Fruit fly (Drosophila melanogaster): ENCODE results near the gene Cnx14D.

DNA sequence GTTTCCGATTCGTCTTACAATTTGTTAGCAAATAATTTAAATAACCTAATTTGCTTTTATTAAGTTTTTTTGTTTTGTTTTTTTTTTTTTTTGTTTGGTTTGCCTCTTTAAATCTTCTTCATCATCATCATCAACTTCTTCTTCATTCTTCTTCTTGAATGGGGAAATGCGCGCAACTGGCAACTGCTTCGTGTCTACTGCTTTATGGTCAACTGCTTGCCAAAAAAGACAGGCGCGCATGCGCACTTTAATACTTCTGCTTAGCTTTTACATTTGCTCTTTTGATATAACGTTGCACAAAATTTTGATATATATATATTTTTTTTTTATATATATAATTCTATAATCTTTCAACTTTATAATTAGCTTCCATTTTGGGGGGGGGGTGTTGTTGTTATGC, 40.2 kb upstream of the Cnx14D start:
- no peak for TF ChIP-seq CG4854 (GFP tag; optimal IDR thresholded peaks at IDR 0.05)
- TF ChIP-seq fu2 (GFP tag; optimal IDR thresholded peaks at IDR 0.05), result no peak
- TF ChIP-seq CG10321 (GFP tag; IDR thresholded peaks at IDR 0.05), result no peak
- no peak for TF ChIP-seq chif (GFP tag; optimal IDR thresholded peaks at IDR 0.05)
- TF ChIP-seq CG14014 (GFP tag; IDR thresholded peaks at IDR 0.05), result no peak
